In the genomic region with DNA sequence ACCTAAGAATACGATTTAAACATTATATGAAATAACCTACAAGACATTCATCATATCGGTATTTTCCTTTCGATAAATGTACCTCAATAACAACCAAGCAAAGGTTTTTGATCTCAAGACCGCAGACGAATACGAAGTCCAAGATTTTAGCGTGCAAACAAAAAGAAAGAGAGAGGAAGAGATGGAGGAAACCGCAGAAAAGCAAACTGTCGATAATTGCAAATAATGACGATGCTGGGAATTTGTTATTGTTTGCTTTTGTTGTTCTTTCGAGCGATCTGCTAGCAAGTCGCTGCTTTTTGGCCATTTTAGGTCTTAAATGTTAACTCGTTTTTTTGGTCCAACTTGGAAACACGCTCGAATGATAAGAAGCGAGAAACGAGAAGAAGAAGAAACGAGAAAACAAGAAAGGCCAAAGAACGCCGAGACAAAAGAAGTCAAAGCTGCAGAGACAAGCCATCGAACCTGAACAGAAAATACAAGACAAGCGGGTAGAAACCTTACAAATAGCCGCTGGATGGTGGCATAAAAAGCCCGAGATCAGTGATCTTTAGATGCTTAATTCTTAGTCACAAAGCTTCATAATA, we compare ENCODE assay signal across 1 fruit fly cellular context.
TF ChIP-seq lines count a peak whose summit lies in the region.

No protein-coding gene starts in this region.

TF ChIP-seq in whole organism, embryonic, 481 proteins besides CTCF, POLR2A, EP300 and RAD21 (continued from another document):
- TF ChIP-seq cad (GFP tag; optimal IDR thresholded peaks at IDR 0.05; lab: Kevin White, UChicago), result no peak
- TF ChIP-seq chinmo (GFP tag; IDR thresholded peaks at IDR 0.05; lab: Robert Waterston, UW; ENCODE audit: partially characterized antibody), result 0 out of 4 replicates have a peak, but pooled peaks have one; percentile 45
- no peak for TF ChIP-seq CG18599 (GFP tag; optimal IDR thresholded peaks at IDR 0.05; lab: Kevin White, UChicago)
- TF ChIP-seq CG30431 (GFP tag; optimal IDR thresholded peaks at IDR 0.05; lab: Kevin White, UChicago), result no peak
- TF ChIP-seq wek (GFP tag; optimal IDR thresholded peaks at IDR 0.05; lab: Kevin White, UChicago), result no peak
- TF ChIP-seq CG11398 (GFP tag; optimal IDR thresholded peaks at IDR 0.05; lab: Kevin White, UChicago), result no peak
- TF ChIP-seq CG6765 (GFP tag; optimal IDR thresholded peaks at IDR 0.05; lab: Kevin White, UChicago), result no peak
- no peak for TF ChIP-seq CG7556 (GFP tag; optimal IDR thresholded peaks at IDR 0.05; lab: Kevin White, UChicago)
- no peak for TF ChIP-seq Mad (GFP tag; optimal IDR thresholded peaks at IDR 0.05; lab: Kevin White, UChicago)
- no peak for TF ChIP-seq CG10959 (GFP tag; IDR thresholded peaks at IDR 0.05; lab: Robert Waterston, UW)
- TF ChIP-seq wdn (GFP tag; IDR thresholded peaks at IDR 0.05; lab: Robert Waterston, UW), result no peak
- TF ChIP-seq MTF-1 (GFP tag; optimal IDR thresholded peaks at IDR 0.05; lab: Kevin White, UChicago; ENCODE audit: borderline replicate concordance), result no peak
- no peak for TF ChIP-seq CG4360 (GFP tag; IDR thresholded peaks at IDR 0.05; lab: Robert Waterston, UW)
- TF ChIP-seq mld (GFP tag; IDR thresholded peaks at IDR 0.05; lab: Robert Waterston, UW; ENCODE audit: partially characterized antibody), result 0 out of 3 replicates have a peak, but pooled peaks have one; percentile 8
- TF ChIP-seq eve (GFP tag; optimal IDR thresholded peaks at IDR 0.05; lab: Kevin White, UChicago), result no peak
- no peak for TF ChIP-seq lab (GFP tag; optimal IDR thresholded peaks at IDR 0.05; lab: Kevin White, UChicago)
